Worm (Caenorhabditis elegans) whole organism, young adult: ENCODE results near the gene pas-1.

ENCODE experiments used
- B0019.2 ChIP-seq: fragments of 200-800 bp; sonication (Bioruptor generic); conservative IDR thresholded peaks from 2 replicates; pipeline ENCODE4 v1.3.6; 2022; ENCODE audit warnings: missing genetic modification reagents, missing genetic modification characterization, missing compliant biosample characterization
- C06A6.2 ChIP-seq: fragments of 200-800 bp; sonication (Bioruptor generic); conservative IDR thresholded peaks from 2 replicates; pipeline ENCODE4 v1.3.6; 2022; ENCODE audit warnings: missing genetic modification characterization, missing compliant biosample characterization
- D2030.7 ChIP-seq: fragments of 200-800 bp; sonication (Bioruptor generic); IDR thresholded peaks from 2 replicates; pipeline ENCODE4 v1.3.6; 2022; ENCODE audit warnings: missing genetic modification reagents, missing genetic modification characterization, missing compliant biosample characterization
- F10E7.11 ChIP-seq: sonication (generic microtip); optimal IDR thresholded peaks from 2 replicates; lab custom pipeline; 2017; ENCODE audit warnings: mild to moderate bottlenecking, missing genetic modification characterization, moderate library complexity, missing compliant biosample characterization
- F37B4.10 ChIP-seq: fragments of 200-800 bp; sonication (Bioruptor generic); IDR thresholded peaks from 2 replicates; pipeline ENCODE4 v1.3.6; 2022; ENCODE audit warnings: missing genetic modification characterization, missing compliant biosample characterization
- F57A8.1 ChIP-seq: fragments of 200-800 bp; sonication (Bioruptor generic); optimal IDR thresholded peaks from 2 replicates; lab custom pipeline; 2018; ENCODE audit warnings: mild to moderate bottlenecking, missing genetic modification characterization, moderate library complexity, missing compliant biosample characterization
- T07F8.4 ChIP-seq: sonication (generic microtip); optimal IDR thresholded peaks from 2 replicates; lab custom pipeline; 2016; ENCODE audit warnings: mild to moderate bottlenecking, missing genetic modification characterization, moderate library complexity, missing compliant biosample characterization
- Y79H2A.3 ChIP-seq: fragments of 200-800 bp; sonication (Bioruptor generic); conservative IDR thresholded peaks from 2 replicates; pipeline ENCODE4 v1.3.6; 2022; ENCODE audit warnings: missing genetic modification reagents, missing genetic modification characterization, missing compliant biosample characterization
- Y95B8A.8 ChIP-seq: fragments of 200-800 bp; sonication (Bioruptor generic); IDR thresholded peaks from 2 replicates; pipeline ENCODE4 v1.3.6; 2022; ENCODE audit warnings: missing genetic modification reagents, missing genetic modification characterization, missing compliant biosample characterization
- akir-1 ChIP-seq: fragments of 200-800 bp; sonication (Bioruptor generic); optimal IDR thresholded peaks from 2 replicates; lab custom pipeline; 2018; ENCODE audit warnings: mild to moderate bottlenecking, missing genetic modification characterization, moderate library complexity, missing compliant biosample characterization
- athp-1 ChIP-seq: sonication (generic microtip); optimal IDR thresholded peaks from 2 replicates; lab custom pipeline; 2017; ENCODE audit warnings: mild to moderate bottlenecking, missing genetic modification characterization, missing compliant biosample characterization
- attf-5 ChIP-seq: fragments of 200-800 bp; sonication (Bioruptor generic); optimal IDR thresholded peaks from 2 replicates; lab custom pipeline; 2018; ENCODE audit warnings: mild to moderate bottlenecking, missing genetic modification characterization, missing compliant biosample characterization
- ccch-3 ChIP-seq: fragments of 200-800 bp; sonication (Bioruptor generic); optimal IDR thresholded peaks from 2 replicates; lab custom pipeline; 2018; ENCODE audit warnings: mild to moderate bottlenecking, missing genetic modification characterization, missing compliant biosample characterization
- cebp-1 ChIP-seq, 2 experiments: fragments of 200-800 bp in 1 of 2; sonication (Bioruptor generic) in 1 of 2; sonication (generic microtip) in 1 of 2; IDR thresholded peaks in 1 of 2; optimal IDR thresholded peaks in 1 of 2; 2 replicates each; pipeline versions ENCODE4 v1.3.6 to Lab custom; 2017 to 2022; ENCODE audit warnings: missing compliant biosample characterization in 2 of 2, missing genetic modification characterization in 2 of 2, mild to moderate bottlenecking in 1 of 2, missing genetic modification reagents in 1 of 2, moderate library complexity in 1 of 2
- cebp-2 ChIP-seq: fragments of 200-800 bp; sonication (Bioruptor generic); IDR thresholded peaks from 2 replicates; pipeline ENCODE4 v1.3.6; 2022; ENCODE audit warnings: missing genetic modification characterization, missing compliant biosample characterization
- ceh-100 ChIP-seq: fragments of 200-800 bp; sonication (Bioruptor generic); IDR thresholded peaks from 2 replicates; pipeline ENCODE4 v1.3.6; 2022; ENCODE audit warnings: missing genetic modification reagents, missing genetic modification characterization, missing compliant biosample characterization
- ceh-27 ChIP-seq: fragments of 200-800 bp; sonication (Bioruptor generic); optimal IDR thresholded peaks from 2 replicates; lab custom pipeline; 2018; ENCODE audit warnings: mild to moderate bottlenecking, missing genetic modification characterization, moderate library complexity, missing compliant biosample characterization
- chd-7 ChIP-seq: sonication (generic microtip); optimal IDR thresholded peaks from 2 replicates; lab custom pipeline; 2016; ENCODE audit warnings: mild to moderate bottlenecking, missing genetic modification characterization, moderate library complexity, missing compliant biosample characterization
- dpff-1 ChIP-seq: sonication (generic microtip); optimal IDR thresholded peaks from 2 replicates; lab custom pipeline; 2017; ENCODE audit warnings: mild to moderate bottlenecking, missing genetic modification characterization, missing compliant biosample characterization
- egl-18 ChIP-seq: fragments of 200-800 bp; sonication (Bioruptor generic); IDR thresholded peaks from 2 replicates; pipeline ENCODE4 v1.3.6; 2022; ENCODE audit warnings: missing genetic modification reagents, missing genetic modification characterization, missing compliant biosample characterization
- egl-44 ChIP-seq: fragments of 200-800 bp; sonication (Bioruptor generic); IDR thresholded peaks from 2 replicates; pipeline ENCODE4 v1.3.6; 2022; ENCODE audit warnings: missing genetic modification reagents, missing genetic modification characterization, missing compliant biosample characterization
- hlh-26 ChIP-seq: fragments of 200-800 bp; sonication (Bioruptor generic); conservative IDR thresholded peaks from 2 replicates; pipeline ENCODE4 v1.3.6; 2022; ENCODE audit warnings: missing genetic modification reagents, missing genetic modification characterization, missing compliant biosample characterization
- hmg-1.2 ChIP-seq: fragments of 200-800 bp; sonication (Bioruptor generic); IDR thresholded peaks from 2 replicates; pipeline ENCODE4 v1.3.6; 2022; ENCODE audit warnings: missing genetic modification reagents, missing genetic modification characterization, missing compliant biosample characterization
- hsf-1 ChIP-seq: fragments of 200-800 bp; sonication (Bioruptor generic); IDR thresholded peaks from 2 replicates; pipeline ENCODE4 v1.3.6; 2022; ENCODE audit warnings: missing genetic modification reagents, missing genetic modification characterization, missing compliant biosample characterization
- lin-35 ChIP-seq, 3 experiments: fragments of 150-350 bp in 2 of 3; sonication (generic microtip) in 1 of 3; optimal IDR thresholded peaks; 2 replicates each; lab custom pipeline; 2014 to 2018; ENCODE audit warnings: missing biosample characterization in 3 of 3, missing genetic modification characterization in 3 of 3, missing genetic modification reagents in 3 of 3
- lir-1 ChIP-seq: fragments of 200-800 bp; sonication (Bioruptor generic); conservative IDR thresholded peaks from 2 replicates; pipeline ENCODE4 v1.3.6; 2022; ENCODE audit warnings: missing genetic modification reagents, missing genetic modification characterization, missing compliant biosample characterization
- lsy-27 ChIP-seq: sonication (generic microtip); optimal IDR thresholded peaks from 2 replicates; lab custom pipeline; 2017; ENCODE audit warnings: missing genetic modification characterization, mild to moderate bottlenecking, missing compliant biosample characterization, antibody characterized with exemption, missing genotype, borderline replicate concordance; ENCODE audit not compliant: insufficient read depth
- madf-3 ChIP-seq: fragments of 200-800 bp; sonication (Bioruptor generic); IDR thresholded peaks from 2 replicates; pipeline ENCODE4 v1.3.6; 2022; ENCODE audit warnings: missing genetic modification reagents, missing genetic modification characterization, missing compliant biosample characterization
- mcd-1 ChIP-seq: fragments of 200-800 bp; sonication (Bioruptor generic); IDR thresholded peaks from 2 replicates; pipeline ENCODE4 v1.3.6; 2022; ENCODE audit warnings: missing genetic modification reagents, missing genetic modification characterization, missing compliant biosample characterization
- mel-28 ChIP-seq: sonication (generic microtip); optimal IDR thresholded peaks from 2 replicates; lab custom pipeline; 2016; ENCODE audit warnings: borderline replicate concordance, mild to moderate bottlenecking, missing genetic modification characterization, missing compliant biosample characterization
- mxl-1 ChIP-seq: sonication (generic microtip); optimal IDR thresholded peaks from 2 replicates; lab custom pipeline; 2016; ENCODE audit warnings: missing genetic modification characterization, missing compliant biosample characterization
- nhr-80 ChIP-seq: sonication (generic microtip); optimal IDR thresholded peaks from 2 replicates; lab custom pipeline; 2016; ENCODE audit warnings: missing genetic modification characterization, missing compliant biosample characterization
- pbrm-1 ChIP-seq: fragments of 200-800 bp; sonication (Bioruptor generic); IDR thresholded peaks from 2 replicates; pipeline ENCODE4 v1.3.6; 2022; ENCODE audit warnings: missing genetic modification reagents, missing genetic modification characterization, missing compliant biosample characterization
- repo-1 ChIP-seq: sonication (generic microtip); optimal IDR thresholded peaks from 2 replicates; lab custom pipeline; 2017; ENCODE audit warnings: mild to moderate bottlenecking, missing genetic modification characterization, missing compliant biosample characterization
- rpc-1 ChIP-seq, 2 experiments: fragments of 150-350 bp in 1 of 2; sonication (generic microtip) in 1 of 2; optimal IDR thresholded peaks; 2 replicates each; lab custom pipeline; 2014 to 2018; ENCODE audit warnings: missing biosample characterization in 1 of 2, missing genetic modification characterization in 1 of 2, missing genetic modification reagents in 1 of 2, missing genotype in 1 of 2
- sdz-38 ChIP-seq: sonication (generic microtip); optimal IDR thresholded peaks from 2 replicates; lab custom pipeline; 2016; ENCODE audit warnings: missing genotype, missing genetic modification characterization, missing compliant biosample characterization
- tbx-9 ChIP-seq: sonication (generic microtip); optimal IDR thresholded peaks from 2 replicates; lab custom pipeline; 2016; ENCODE audit warnings: borderline replicate concordance, missing genetic modification characterization, inconsistent platforms, missing compliant biosample characterization
- tlf-1 ChIP-seq: fragments of 200-800 bp; sonication (Bioruptor generic); optimal IDR thresholded peaks from 2 replicates; lab custom pipeline; 2018; ENCODE audit warnings: mild to moderate bottlenecking, missing genetic modification characterization, missing compliant biosample characterization
- xnd-1 ChIP-seq: sonication (generic microtip); optimal IDR thresholded peaks from 2 replicates; lab custom pipeline; 2016; ENCODE audit warnings: missing genotype, missing genetic modification reagents, missing genetic modification characterization, missing compliant biosample characterization
- ztf-28 ChIP-seq: fragments of 200-800 bp; sonication (Bioruptor generic); IDR thresholded peaks from 2 replicates; pipeline ENCODE4 v1.3.6; 2022; ENCODE audit warnings: missing genetic modification reagents, missing genetic modification characterization, missing compliant biosample characterization
- ztf-3 ChIP-seq: fragments of 200-800 bp; sonication (Bioruptor generic); optimal IDR thresholded peaks from 2 replicates; lab custom pipeline; 2018; ENCODE audit warnings: mild to moderate bottlenecking, missing genetic modification characterization, missing compliant biosample characterization

Gene pas-1

DNA sequence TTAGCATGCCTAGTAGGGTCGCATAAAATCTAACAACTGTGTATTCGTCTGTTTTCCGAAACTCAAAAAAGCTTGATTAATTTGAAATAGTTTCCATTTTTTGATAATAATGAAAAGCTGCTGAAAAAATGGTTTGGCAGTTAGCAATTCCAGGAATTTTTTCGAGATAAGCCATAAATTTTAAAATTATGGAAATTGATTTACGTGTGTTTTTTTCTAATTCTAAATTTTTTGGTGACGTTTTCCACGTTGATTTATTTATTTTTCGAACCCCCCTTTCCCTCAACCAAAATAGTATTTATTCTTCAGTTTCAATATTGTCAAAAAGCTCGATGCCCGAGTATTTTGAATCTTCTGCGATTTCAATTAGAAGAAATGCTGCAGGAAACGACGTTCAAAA lies 6.4 kb upstream of the pas-1 start, which contains the start of gene F23B12.1:
TSS of gene F23B12.1 (plus strand) at position 301 of the 400 bp plus-strand sequence.
- TF ChIP-seq xnd-1: no peak
- no peak for TF ChIP-seq T07F8.4 (tag; lab: Kevin White, UChicago)
- no peak for TF ChIP-seq lin-35 (GFP tag; optimal IDR thresholded peaks at IDR 0.05; lab: Kevin White, UChicago)
- TF ChIP-seq pbrm-1 (GFP tag; lab: Robert Waterston, UW): no peak
- no peak for TF ChIP-seq cebp-1 (GFP tag; IDR thresholded peaks at IDR 0.05; lab: Robert Waterston, UW)
- no peak for TF ChIP-seq cebp-1 (tag; optimal IDR thresholded peaks at IDR 0.05; lab: Kevin White, UChicago)
- no peak for TF ChIP-seq sdz-38
- no peak for TF ChIP-seq F10E7.11 (tag; lab: Kevin White, UChicago)
- TF ChIP-seq ceh-100 (GFP tag; lab: Robert Waterston, UW): no peak
- no peak for TF ChIP-seq F37B4.10 (GFP tag; lab: Robert Waterston, UW)
- no peak for TF ChIP-seq lir-1 (GFP tag; lab: Robert Waterston, UW)
- TF ChIP-seq hlh-26 (GFP tag; lab: Robert Waterston, UW): no peak
- no peak for TF ChIP-seq ztf-28 (GFP tag; lab: Robert Waterston, UW)
- no peak for TF ChIP-seq Y95B8A.8
- TF ChIP-seq egl-44 (GFP tag; lab: Robert Waterston, UW): no peak
- TF ChIP-seq ceh-27: no peak
- no peak for TF ChIP-seq Y79H2A.3 (GFP tag; lab: Robert Waterston, UW)

DNA sequence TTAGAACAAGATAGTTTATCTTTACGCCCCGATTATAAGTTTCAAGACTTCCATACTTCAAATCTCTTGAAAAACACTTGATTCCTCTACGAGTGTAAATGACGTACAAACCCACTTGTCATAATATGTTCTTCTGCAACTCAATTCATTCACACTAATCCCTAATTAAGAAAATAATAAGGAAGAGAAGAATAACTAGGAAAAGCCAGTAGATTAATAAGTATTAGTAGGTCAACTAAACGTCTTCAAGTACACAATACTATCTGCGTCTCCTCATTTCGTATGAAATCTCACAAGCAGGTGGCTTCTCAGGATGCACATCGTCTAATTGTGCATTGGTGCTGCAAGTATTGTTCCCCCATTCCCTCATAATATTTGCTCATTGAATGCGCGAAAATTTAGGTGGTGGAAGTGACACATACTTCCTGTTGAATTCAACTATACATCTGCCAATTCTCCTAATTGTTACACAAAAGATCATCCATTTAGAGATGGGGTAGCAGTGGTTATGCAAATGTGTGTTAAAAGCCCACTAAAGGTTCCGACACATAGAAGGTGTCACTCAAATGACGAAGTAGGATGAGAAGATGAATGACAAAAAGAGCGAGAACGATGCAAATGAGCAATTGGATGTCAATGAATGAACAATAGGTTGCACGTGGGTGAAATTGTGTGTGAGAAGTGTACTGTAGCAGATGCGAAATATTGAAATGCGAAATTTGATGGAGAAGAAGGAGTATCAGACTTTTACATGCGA lies 4.8 kb upstream of the pas-1 start:
- TF ChIP-seq dpff-1 (tag; lab: Kevin White, UChicago) (no peak), mcd-1 (no peak), akir-1 (GFP tag; lab: Kevin White, UChicago) (no peak), rpc-1 (optimal IDR thresholded peaks at IDR 0.05; lab: Kevin White, UChicago) (no peak), rpc-1 (tag; optimal IDR thresholded peaks at IDR 0.05; lab: Kevin White, UChicago) (no peak), hmg-1.2 (GFP tag; lab: Robert Waterston, UW) (no peak), athp-1 (tag; lab: Kevin White, UChicago) (no peak), chd-7 (tag; lab: Kevin White, UChicago) (no peak), C06A6.2 (GFP tag; lab: Robert Waterston, UW) (no peak), madf-3 (GFP tag; lab: Robert Waterston, UW) (no peak), egl-18 (no peak), mxl-1 (tag; lab: Kevin White, UChicago) (no peak), F57A8.1 (GFP tag; lab: Kevin White, UChicago) (no peak), lsy-27 (tag; lab: Kevin White, UChicago) (no peak), attf-5 (GFP tag; lab: Kevin White, UChicago) (no peak), nhr-80 (tag; lab: Kevin White, UChicago) (no peak), cebp-1 (GFP tag; IDR thresholded peaks at IDR 0.05; lab: Robert Waterston, UW) (no peak), cebp-1 (tag; optimal IDR thresholded peaks at IDR 0.05; lab: Kevin White, UChicago) (no peak), B0019.2 (GFP tag; lab: Robert Waterston, UW) (no peak), tbx-9 (tag; lab: Kevin White, UChicago) (no peak), cebp-2 (GFP tag; lab: Robert Waterston, UW) (no peak)

DNA sequence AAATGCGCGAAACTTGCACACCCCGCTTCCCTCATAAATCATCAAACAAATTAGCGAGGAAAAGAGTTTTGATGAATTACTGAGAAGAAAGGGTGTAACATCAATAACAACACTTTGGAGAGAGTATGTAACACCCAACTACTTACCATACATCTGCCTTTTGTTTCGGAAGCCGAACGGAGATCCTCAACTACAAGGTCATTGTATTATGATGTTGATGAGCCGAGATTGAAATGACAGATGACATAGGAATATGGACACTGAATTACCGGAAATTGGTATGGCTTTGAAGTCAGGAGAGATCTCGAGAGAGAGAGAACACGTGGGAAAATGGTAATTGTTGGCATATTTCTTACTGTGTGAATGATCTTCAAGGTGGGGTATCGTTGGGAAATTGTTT lies 3.6 kb upstream of the pas-1 start:
- TF ChIP-seq attf-5 (GFP tag; lab: Kevin White, UChicago) (no peak), rpc-1 (optimal IDR thresholded peaks at IDR 0.05; lab: Kevin White, UChicago) (no peak), rpc-1 (tag; optimal IDR thresholded peaks at IDR 0.05; lab: Kevin White, UChicago) (no peak), ccch-3 (GFP tag; lab: Kevin White, UChicago) (no peak), D2030.7 (GFP tag; lab: Robert Waterston, UW) (no peak), ztf-3 (GFP tag; lab: Kevin White, UChicago) (no peak), repo-1 (no peak), tlf-1 (GFP tag; lab: Kevin White, UChicago) (no peak), mel-28 (tag; lab: Kevin White, UChicago) (no peak), hsf-1 (GFP tag; lab: Robert Waterston, UW) (no peak)
